Fruit fly (Drosophila melanogaster): ENCODE data around the gene pasha.

DNA sequence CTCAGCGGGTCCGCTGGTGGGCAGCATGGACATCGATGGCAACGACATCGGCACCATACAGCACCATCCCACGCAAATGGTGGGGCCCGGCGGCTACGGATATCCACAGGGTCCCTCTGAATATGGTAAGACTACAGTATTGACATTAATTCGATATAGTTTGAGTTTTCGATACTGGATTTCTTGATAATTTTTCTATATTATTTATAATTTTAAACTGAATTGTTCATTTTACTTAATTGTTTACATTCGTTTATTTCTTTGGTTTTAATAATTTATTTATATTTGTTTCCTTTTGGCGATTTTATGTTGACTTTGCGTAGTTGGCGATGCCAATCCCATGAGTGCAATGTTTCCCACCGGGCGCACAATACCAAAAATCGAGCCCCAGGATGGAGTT, 5.2 kb upstream of the pasha start, which contains the start of gene CycG:
- TF ChIP-seq Sox102F (GFP tag; optimal IDR thresholded peaks at IDR 0.05): no peak
- no peak for TF ChIP-seq Eip93F (GFP tag; optimal IDR thresholded peaks at IDR 0.05)
- no peak for TF ChIP-seq Hr38 (GFP tag; optimal IDR thresholded peaks at IDR 0.05)
- no peak for TF ChIP-seq topi (GFP tag; optimal IDR thresholded peaks at IDR 0.05)
- TF ChIP-seq Smox (GFP tag; optimal IDR thresholded peaks at IDR 0.05): no peak
- no peak for TF ChIP-seq vri (GFP tag; optimal IDR thresholded peaks at IDR 0.05)
- TF ChIP-seq Sox14 (GFP tag; optimal IDR thresholded peaks at IDR 0.05): no peak
- no peak for TF ChIP-seq Hr4 (GFP tag; optimal IDR thresholded peaks at IDR 0.05)
- TF ChIP-seq CG7368 (GFP tag; optimal IDR thresholded peaks at IDR 0.05): no peak
- no peak for TF ChIP-seq Blimp-1 (GFP tag; optimal IDR thresholded peaks at IDR 0.05)
- TF ChIP-seq CG1621 (tag; optimal IDR thresholded peaks at IDR 0.05): no peak

Data from whole organism, prepupa.